Worm (Caenorhabditis elegans): ENCODE data around the gene K11H3.8.

DNA sequence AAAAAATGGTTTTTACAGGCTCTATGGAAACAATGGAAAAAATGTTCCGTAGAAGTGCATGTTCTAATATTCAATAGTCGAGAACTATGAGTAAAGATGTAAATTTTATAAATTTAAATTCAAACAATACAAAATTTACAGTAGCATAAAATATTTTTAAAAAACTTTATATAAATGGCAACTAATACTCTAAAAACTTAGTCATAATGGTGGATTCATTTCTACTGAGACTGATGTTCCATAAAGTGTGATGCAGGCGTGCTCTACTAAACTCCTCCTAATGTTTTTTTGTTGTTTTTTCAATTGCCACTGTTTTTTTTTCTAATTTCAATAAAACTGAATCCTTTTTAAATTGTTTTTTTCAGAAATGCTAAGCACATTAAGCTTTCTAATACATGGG, 26.8 kb upstream of the K11H3.8 start, which contains the start of gene gtap-2:
- no peak for TF ChIP-seq nhr-11 (tag; optimal IDR thresholded peaks at IDR 0.05)
- no peak for TF ChIP-seq pha-4 (tag; optimal IDR thresholded peaks at IDR 0.05)
